Fruit fly (Drosophila melanogaster) whole organism, embryonic: ENCODE measurements around the gene CG15213.
A peak's percentile ranks its signal among the peaks of the same experiment; 100 is the strongest.

Experiments
- Adf1 ChIP-seq: fragments of 200-800 bp; sonication (Bioruptor generic); IDR thresholded peaks from 2 replicates; pipeline ENCODE4 v1.3.6; 2022; ENCODE audit warnings: missing biosample characterization, missing genetic modification characterization
- Atf-2 ChIP-seq: fragments of 200-800 bp; sonication (Bioruptor generic); optimal IDR thresholded peaks from 2 replicates; lab custom pipeline; 2016; ENCODE audit warnings: missing biosample characterization, missing genetic modification characterization
- Awh ChIP-seq: fragments of 200-800 bp; sonication (Bioruptor generic); IDR thresholded peaks from 2 replicates; pipeline ENCODE4, ENCODE4 v1.3.6; 2022; ENCODE audit warnings: missing biosample characterization, missing genetic modification characterization
- CG11085 ChIP-seq: fragments of 200-800 bp; sonication (Bioruptor generic); IDR thresholded peaks from 2 replicates; pipeline ENCODE4 v1.3.6; 2022; ENCODE audit warnings: missing biosample characterization, missing genetic modification characterization
- CG13424 ChIP-seq: fragments of 200-800 bp; sonication (Bioruptor generic); optimal IDR thresholded peaks from 2 replicates; lab custom pipeline; 2019; ENCODE audit warnings: missing biosample characterization, mild to moderate bottlenecking, missing genetic modification characterization, moderate library complexity
- CG15011 ChIP-seq: fragments of 200-800 bp; sonication (Bioruptor generic); optimal IDR thresholded peaks from 3 replicates; lab custom pipeline; 2018; ENCODE audit warnings: missing biosample characterization, mild to moderate bottlenecking, missing genetic modification characterization
- CG16815 ChIP-seq: fragments of 200-800 bp; sonication (Bioruptor generic); optimal IDR thresholded peaks from 3 replicates; lab custom pipeline; 2017; ENCODE audit warnings: missing biosample characterization, mild to moderate bottlenecking, missing genetic modification characterization
- CG17186 ChIP-seq: fragments of 200-800 bp; sonication (Bioruptor generic); optimal IDR thresholded peaks from 3 replicates; lab custom pipeline; 2017; ENCODE audit warnings: missing biosample characterization, missing genetic modification reagents, missing genetic modification characterization
- CG2116 ChIP-seq: fragments of 200-800 bp; sonication (Bioruptor generic); optimal IDR thresholded peaks from 3 replicates; lab custom pipeline; 2018; ENCODE audit warnings: missing biosample characterization, mild to moderate bottlenecking, missing genetic modification characterization
- CG32772 ChIP-seq: fragments of 200-800 bp; sonication (Bioruptor generic); IDR thresholded peaks from 2 replicates; pipeline ENCODE4 v1.3.6; 2022; ENCODE audit warnings: missing biosample characterization, missing genetic modification characterization
- CG3838 ChIP-seq: fragments of 200-800 bp; sonication (Bioruptor generic); optimal IDR thresholded peaks from 3 replicates; lab custom pipeline; 2016; ENCODE audit warnings: missing biosample characterization, missing genetic modification characterization
- CG4282 ChIP-seq: fragments of 200-800 bp; sonication (Bioruptor generic); optimal IDR thresholded peaks from 2 replicates; lab custom pipeline; 2016; ENCODE audit warnings: missing biosample characterization, missing genetic modification characterization
- CG5180 ChIP-seq: fragments of 200-800 bp; sonication (Bioruptor generic); optimal IDR thresholded peaks from 3 replicates; lab custom pipeline; 2017; ENCODE audit warnings: missing biosample characterization, missing genetic modification characterization, mild to moderate bottlenecking, moderate library complexity, missing genetic modification reagents
- CG6654 ChIP-seq: fragments of 200-800 bp; sonication (Bioruptor generic); optimal IDR thresholded peaks from 2 replicates; lab custom pipeline; 2017; ENCODE audit warnings: missing biosample characterization, mild to moderate bottlenecking, missing genetic modification characterization
- CG8388 ChIP-seq: fragments of 200-800 bp; sonication (Bioruptor generic); optimal IDR thresholded peaks from 2 replicates; lab custom pipeline; 2019; ENCODE audit warnings: missing biosample characterization, mild to moderate bottlenecking, missing genetic modification characterization, moderate library complexity
- CHES-1-like ChIP-seq: fragments of 200-800 bp; sonication (Bioruptor generic); optimal IDR thresholded peaks from 2 replicates; lab custom pipeline; 2016; ENCODE audit warnings: missing biosample characterization, missing genetic modification characterization
- Dip2 ChIP-seq: fragments of 200-800 bp; sonication (Bioruptor generic); IDR thresholded peaks from 2 replicates; pipeline ENCODE4 v1.3.6; 2022; ENCODE audit warnings: missing biosample characterization, missing genetic modification characterization
- Hmx ChIP-seq: fragments of 200-800 bp; sonication (Bioruptor generic); optimal IDR thresholded peaks from 2 replicates; lab custom pipeline; 2016; ENCODE audit warnings: missing biosample characterization, missing genetic modification characterization
- Lhr ChIP-seq: fragments of 200-800 bp; sonication (Bioruptor generic); optimal IDR thresholded peaks from 3 replicates; lab custom pipeline; 2017; ENCODE audit warnings: mild to moderate bottlenecking, missing biosample characterization, missing genetic modification reagents, missing genetic modification characterization
- Meics ChIP-seq: fragments of 200-800 bp; sonication (Bioruptor generic); optimal IDR thresholded peaks from 2 replicates; lab custom pipeline; 2017; ENCODE audit warnings: missing biosample characterization, mild to moderate bottlenecking, missing genetic modification characterization
- Mrtf ChIP-seq: fragments of 200-800 bp; sonication (Bioruptor generic); IDR thresholded peaks from 3 replicates; pipeline ENCODE4 v1.3.6; 2022; ENCODE audit warnings: missing biosample characterization, missing genetic modification characterization
- NC2β ChIP-seq: fragments of 200-800 bp; sonication (Bioruptor generic); optimal IDR thresholded peaks from 2 replicates; lab custom pipeline; 2016; ENCODE audit warnings: missing biosample characterization, missing genetic modification characterization
- NK7.1 ChIP-seq: fragments of 200-800 bp; sonication (Bioruptor generic); optimal IDR thresholded peaks from 3 replicates; lab custom pipeline; 2016; ENCODE audit warnings: missing biosample characterization, missing genetic modification characterization
- NfI ChIP-seq: fragments of 200-800 bp; sonication (Bioruptor generic); optimal IDR thresholded peaks from 3 replicates; lab custom pipeline; 2018; ENCODE audit warnings: missing biosample characterization, mild to moderate bottlenecking, missing genetic modification characterization, moderate library complexity
- Oli ChIP-seq: fragments of 200-800 bp; sonication (Bioruptor generic); optimal IDR thresholded peaks from 2 replicates; lab custom pipeline; 2018; ENCODE audit warnings: missing biosample characterization, mild to moderate bottlenecking, missing genetic modification characterization, moderate library complexity
- PHDP ChIP-seq: fragments of 200-800 bp; sonication (Bioruptor generic); optimal IDR thresholded peaks from 3 replicates; lab custom pipeline; 2018; ENCODE audit warnings: missing biosample characterization, mild to moderate bottlenecking, missing genetic modification characterization, moderate library complexity
- Ravus ChIP-seq: fragments of 200-800 bp; sonication (Bioruptor generic); IDR thresholded peaks from 2 replicates; pipeline ENCODE4 v1.3.6; 2022; ENCODE audit warnings: missing biosample characterization, missing genetic modification characterization
- Rx ChIP-seq: fragments of 200-800 bp; sonication (Bioruptor generic); IDR thresholded peaks from 2 replicates; pipeline ENCODE4 v1.3.6; 2022; ENCODE audit warnings: missing biosample characterization, missing genetic modification characterization
- Side ChIP-seq: fragments of 200-800 bp; sonication (Bioruptor generic); optimal IDR thresholded peaks from 2 replicates; lab custom pipeline; 2016; ENCODE audit warnings: missing biosample characterization, missing genetic modification characterization
- Spps ChIP-seq: fragments of 200-800 bp; sonication (Bioruptor generic); optimal IDR thresholded peaks from 2 replicates; lab custom pipeline; 2018; ENCODE audit warnings: missing biosample characterization, mild to moderate bottlenecking, missing genetic modification characterization
- Taf1 ChIP-seq: fragments of 200-800 bp; sonication (Bioruptor generic); IDR thresholded peaks from 2 replicates; pipeline ENCODE4 v1.3.6; 2022; ENCODE audit warnings: missing biosample characterization, missing genetic modification characterization
- cad ChIP-seq: fragments of >200 bp; optimal IDR thresholded peaks from 2 replicates; lab custom pipeline; 2017; ENCODE audit warnings: missing biosample characterization, missing genetic modification characterization
- crc ChIP-seq: fragments of 200-800 bp; sonication (Bioruptor generic); optimal IDR thresholded peaks from 2 replicates; lab custom pipeline; 2016; ENCODE audit warnings: missing biosample characterization, missing genetic modification characterization
- dan ChIP-seq: fragments of 200-800 bp; sonication (Bioruptor generic); IDR thresholded peaks from 2 replicates; pipeline ENCODE4 v1.3.6; 2022; ENCODE audit warnings: missing biosample characterization, missing genetic modification characterization
- exex ChIP-seq: fragments of 200-800 bp; sonication (Bioruptor generic); optimal IDR thresholded peaks from 4 replicates; lab custom pipeline; 2018; ENCODE audit warnings: missing biosample characterization, mild to moderate bottlenecking, missing genetic modification characterization, moderate library complexity
- fu2 ChIP-seq: fragments of 200-800 bp; sonication (Bioruptor generic); optimal IDR thresholded peaks from 2 replicates; lab custom pipeline; 2016; ENCODE audit warnings: missing biosample characterization, missing genetic modification characterization
- gce ChIP-seq: fragments of 200-800 bp; sonication (Bioruptor generic); IDR thresholded peaks from 3 replicates; pipeline ENCODE4 v1.3.6; 2022; ENCODE audit warnings: missing biosample characterization, missing genetic modification characterization
- hth ChIP-seq: fragments of >200 bp; optimal IDR thresholded peaks from 2 replicates; lab custom pipeline; 2017; ENCODE audit warnings: inconsistent platforms
- kay ChIP-seq: fragments of 200-800 bp; sonication (Bioruptor generic); optimal IDR thresholded peaks from 2 replicates; lab custom pipeline; 2016; ENCODE audit warnings: missing biosample characterization, missing genetic modification characterization
- luna ChIP-seq: fragments of 200-800 bp; sonication (Bioruptor generic); optimal IDR thresholded peaks from 2 replicates; lab custom pipeline; 2016; ENCODE audit warnings: missing biosample characterization, missing genetic modification characterization
- maf-S ChIP-seq: fragments of 200-800 bp; sonication (Bioruptor generic); optimal IDR thresholded peaks from 2 replicates; lab custom pipeline; 2016; ENCODE audit warnings: missing biosample characterization, missing genetic modification characterization
- mam ChIP-seq: fragments of 200-800 bp; sonication (Bioruptor generic); optimal IDR thresholded peaks from 3 replicates; lab custom pipeline; 2016; ENCODE audit warnings: missing biosample characterization, missing genetic modification characterization
- nerfin-1 ChIP-seq: fragments of 200-800 bp; sonication (Bioruptor generic); optimal IDR thresholded peaks from 3 replicates; lab custom pipeline; 2019; ENCODE audit warnings: missing biosample characterization, mild to moderate bottlenecking, missing genetic modification characterization, moderate library complexity
- pho ChIP-seq: fragments of 200-800 bp; sonication (Bioruptor generic); optimal IDR thresholded peaks from 2 replicates; lab custom pipeline; 2016; ENCODE audit warnings: missing biosample characterization, missing genetic modification characterization
- pnt ChIP-seq: fragments of 200-800 bp; sonication (Bioruptor generic); optimal IDR thresholded peaks from 3 replicates; lab custom pipeline; 2016; ENCODE audit warnings: missing biosample characterization, missing genetic modification characterization
- schlank ChIP-seq: fragments of 200-800 bp; sonication (Bioruptor generic); optimal IDR thresholded peaks from 2 replicates; lab custom pipeline; 2018; ENCODE audit warnings: missing biosample characterization, mild to moderate bottlenecking, missing genetic modification characterization
- seq ChIP-seq: fragments of 200-800 bp; sonication (Bioruptor generic); IDR thresholded peaks from 2 replicates; pipeline ENCODE4 v1.3.6; 2022; ENCODE audit warnings: missing biosample characterization, missing genetic modification characterization
- sim ChIP-seq: fragments of 200-800 bp; sonication (Bioruptor generic); IDR thresholded peaks from 2 replicates; pipeline ENCODE4 v1.3.6; 2022; ENCODE audit warnings: missing biosample characterization, missing genetic modification characterization
- tgo ChIP-seq: fragments of 200-800 bp; sonication (Bioruptor generic); IDR thresholded peaks from 3 replicates; pipeline ENCODE4 v1.3.6; 2022; ENCODE audit warnings: missing biosample characterization, missing genetic modification characterization
- tio ChIP-seq: fragments of 200-800 bp; sonication (Bioruptor generic); optimal IDR thresholded peaks from 2 replicates; lab custom pipeline; 2017; ENCODE audit warnings: missing biosample characterization, missing genetic modification characterization, inconsistent platforms
- usp ChIP-seq: fragments of >200 bp; optimal IDR thresholded peaks from 2 replicates; lab custom pipeline; 2017; ENCODE audit warnings: missing biosample characterization, missing genetic modification characterization
- vnd ChIP-seq: fragments of 200-800 bp; sonication (Bioruptor generic); IDR thresholded peaks from 3 replicates; pipeline ENCODE4 v1.3.6; 2022; ENCODE audit warnings: missing biosample characterization, missing genetic modification characterization; ENCODE audit not compliant: partially characterized antibody
- z ChIP-seq: fragments of 200-800 bp; sonication (Bioruptor generic); IDR thresholded peaks from 3 replicates; pipeline ENCODE4 v1.3.6; 2022; ENCODE audit warnings: missing biosample characterization, missing genetic modification characterization

CG15213 gene

DNA sequence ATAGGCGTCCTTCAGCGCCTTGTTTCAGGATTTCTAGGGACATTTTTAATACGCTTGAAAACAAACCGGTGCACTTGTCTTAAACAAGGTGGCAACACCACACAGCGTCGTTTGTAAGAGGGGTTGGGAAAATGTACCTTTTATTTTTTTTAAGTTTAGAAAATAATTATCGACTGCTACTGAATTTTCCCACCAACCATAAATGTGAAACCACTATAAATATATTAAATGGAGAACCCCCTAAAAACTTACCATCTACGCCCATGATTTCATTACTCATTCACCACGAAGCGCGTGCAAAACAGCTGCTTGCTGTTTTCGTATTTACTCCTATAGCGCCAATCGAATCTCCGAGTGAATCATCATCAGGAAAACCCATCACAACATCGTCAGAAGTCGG lies 6.3 kb upstream of the CG15213 start, which contains the start of the genes Tcs5 and CHMP2B (continued):
- no peak for TF ChIP-seq Hmx (GFP tag; lab: Kevin White, UChicago)
- TF ChIP-seq Ravus (GFP tag; lab: Robert Waterston, UW): peak; percentile 100
- TF ChIP-seq crc (GFP tag; lab: Kevin White, UChicago): peak; percentile 99
- peak; percentile 100 for TF ChIP-seq CG11085
- peak; percentile 99 for TF ChIP-seq NC2β (GFP tag; lab: Kevin White, UChicago)
- peak; percentile 100 for TF ChIP-seq CG16815
- TF ChIP-seq Meics (GFP tag; lab: Kevin White, UChicago): peak; percentile 99
- peak; percentile 100 for TF ChIP-seq sim
- peak; percentile 100 for TF ChIP-seq pho (GFP tag; lab: Kevin White, UChicago)
- no peak for TF ChIP-seq usp (GFP tag; lab: Kevin White, UChicago)
- peak; percentile 100 for TF ChIP-seq tio (GFP tag; lab: Kevin White, UChicago)
- peak; percentile 90 for TF ChIP-seq z (GFP tag; lab: Robert Waterston, UW)
- TF ChIP-seq Spps: peak; percentile 99
- TF ChIP-seq CG6654: peak; percentile 96
- TF ChIP-seq Rx (GFP tag; lab: Robert Waterston, UW): peak; percentile 100
- TF ChIP-seq CG8388 (GFP tag; lab: Kevin White, UChicago): peak; percentile 99
- no peak for TF ChIP-seq cad
- TF ChIP-seq schlank (tag; lab: Kevin White, UChicago): peak; percentile 99
- TF ChIP-seq Adf1 (GFP tag; lab: Robert Waterston, UW): peak; percentile 94
- TF ChIP-seq NK7.1: peak; percentile 99
- TF ChIP-seq CG4282 (GFP tag; lab: Kevin White, UChicago): peak; percentile 99
- TF ChIP-seq CHES-1-like: peak; percentile 99
- TF ChIP-seq Lhr (GFP tag; lab: Kevin White, UChicago): peak; percentile 99
- TF ChIP-seq tgo: peak; percentile 100
- TF ChIP-seq seq (GFP tag; lab: Robert Waterston, UW): peak; percentile 100
- TF ChIP-seq Mrtf (GFP tag; lab: Robert Waterston, UW): peak; percentile 100
- TF ChIP-seq exex (tag; lab: Kevin White, UChicago): peak; percentile 97
- peak; percentile 100 for TF ChIP-seq gce (GFP tag; lab: Robert Waterston, UW)
- peak; percentile 99 for TF ChIP-seq CG3838 (GFP tag; lab: Kevin White, UChicago)
- TF ChIP-seq Dip2 (GFP tag; lab: Robert Waterston, UW): peak; percentile 85
- peak; percentile 100 for TF ChIP-seq mam (GFP tag; lab: Kevin White, UChicago)
- TF ChIP-seq Taf1 (GFP tag; lab: Robert Waterston, UW): peak; percentile 100
- TF ChIP-seq maf-S (GFP tag; lab: Kevin White, UChicago): peak; percentile 100
- TF ChIP-seq CG2116 (GFP tag; lab: Kevin White, UChicago): peak; percentile 94
- TF ChIP-seq kay: peak; percentile 96
- peak; percentile 100 for TF ChIP-seq CG32772 (GFP tag; lab: Robert Waterston, UW)
- TF ChIP-seq CG13424: peak; percentile 100
- peak; percentile 100 for TF ChIP-seq fu2 (GFP tag; lab: Kevin White, UChicago)
- TF ChIP-seq vnd: no peak
- no peak for TF ChIP-seq hth (lab: Kevin White, UChicago)
- TF ChIP-seq PHDP (tag; lab: Kevin White, UChicago): peak; percentile 100
- peak; percentile 99 for TF ChIP-seq Side (GFP tag; lab: Kevin White, UChicago)
- TF ChIP-seq CG17186 (GFP tag; lab: Kevin White, UChicago): peak; percentile 96
- peak; percentile 100 for TF ChIP-seq NfI (GFP tag; lab: Kevin White, UChicago)
- TF ChIP-seq pnt (GFP tag; lab: Kevin White, UChicago): peak; percentile 99
- peak; percentile 100 for TF ChIP-seq Awh (GFP tag; lab: Robert Waterston, UW)
- peak; percentile 99 for TF ChIP-seq Atf-2
- peak; percentile 90 for TF ChIP-seq CG5180 (GFP tag; lab: Kevin White, UChicago)
- TF ChIP-seq Oli (tag; lab: Kevin White, UChicago): peak; percentile 100
- TF ChIP-seq CG15011: peak; percentile 99
- TF ChIP-seq luna (GFP tag; lab: Kevin White, UChicago): peak; percentile 99
- TF ChIP-seq nerfin-1 (tag; lab: Kevin White, UChicago): peak; percentile 99
- TF ChIP-seq dan (GFP tag; lab: Robert Waterston, UW): peak; percentile 100
